Worm (Caenorhabditis elegans) whole organism, L3 larva: ENCODE data around the gene pqn-63.

ENCODE experiments used
- ZK546.5 ChIP-seq: sonication (generic microtip); optimal IDR thresholded peaks from 2 replicates; lab custom pipeline; 2017; ENCODE audit warnings: missing biosample characterization, missing genetic modification characterization
- aly-2 ChIP-seq: fragments of 150-350 bp; optimal IDR thresholded peaks from 2 replicates; lab custom pipeline; 2014; ENCODE audit warnings: missing biosample characterization, missing genetic modification characterization
- ama-1 ChIP-seq: fragments of 150-350 bp; optimal IDR thresholded peaks from 2 replicates; lab custom pipeline; 2018
- ceh-16 ChIP-seq: sonication (generic microtip); optimal IDR thresholded peaks from 2 replicates; lab custom pipeline; 2017; ENCODE audit warnings: missing biosample characterization, missing genetic modification characterization
- ceh-28 ChIP-seq: fragments of 150-350 bp; optimal IDR thresholded peaks from 2 replicates; lab custom pipeline; 2014; ENCODE audit warnings: missing biosample characterization, missing genetic modification reagents, missing genetic modification characterization
- ceh-9 ChIP-seq: sonication (generic microtip); optimal IDR thresholded peaks from 2 replicates; lab custom pipeline; 2018; ENCODE audit warnings: missing biosample characterization, missing genetic modification characterization
- daf-12 ChIP-seq: fragments of 150-350 bp; optimal IDR thresholded peaks from 2 replicates; lab custom pipeline; 2014; ENCODE audit warnings: missing biosample characterization, missing genetic modification reagents, missing genetic modification characterization
- egl-27 ChIP-seq: sonication (generic microtip); optimal IDR thresholded peaks from 4 replicates; lab custom pipeline; 2017; ENCODE audit warnings: missing biosample characterization, missing genetic modification reagents, missing genetic modification characterization
- egl-5 ChIP-seq: fragments of 150-350 bp; optimal IDR thresholded peaks from 2 replicates; lab custom pipeline; 2017; ENCODE audit warnings: missing biosample characterization, missing genetic modification reagents, missing genetic modification characterization, inconsistent platforms
- elt-1 ChIP-seq: fragments of 150-350 bp; optimal IDR thresholded peaks from 2 replicates; lab custom pipeline; 2014; ENCODE audit warnings: missing biosample characterization, missing genetic modification characterization
- elt-2 ChIP-seq: sonication (generic microtip); optimal IDR thresholded peaks from 2 replicates; lab custom pipeline; 2016; ENCODE audit warnings: missing genetic modification reagents, mild to moderate bottlenecking, missing genetic modification characterization, missing compliant biosample characterization
- elt-3 ChIP-seq, 3 experiments: fragments of 150-350 bp in 1 of 3; sonication (generic microtip) in 2 of 3; optimal IDR thresholded peaks; 2 replicates in 2 of 3; 4 replicates in 1 of 3; lab custom pipeline; 2014 to 2017; ENCODE audit warnings: missing biosample characterization in 3 of 3, missing genetic modification characterization in 3 of 3
- fkh-10 ChIP-seq: sonication (generic microtip); optimal IDR thresholded peaks from 2 replicates; lab custom pipeline; 2017; ENCODE audit warnings: missing biosample characterization, missing genetic modification reagents, missing genetic modification characterization
- fkh-2 ChIP-seq: fragments of 150-350 bp; optimal IDR thresholded peaks from 2 replicates; lab custom pipeline; 2014; ENCODE audit warnings: missing biosample characterization, missing genetic modification reagents, missing genetic modification characterization
- hmg-11 ChIP-seq: sonication (generic microtip); optimal IDR thresholded peaks from 2 replicates; lab custom pipeline; 2016; ENCODE audit warnings: missing genetic modification characterization, missing compliant biosample characterization
- jun-1 ChIP-seq: fragments of 150-350 bp; optimal IDR thresholded peaks from 2 replicates; lab custom pipeline; 2014; ENCODE audit warnings: missing biosample characterization, missing genetic modification reagents, missing genetic modification characterization
- lin-15B ChIP-seq: fragments of 150-350 bp; optimal IDR thresholded peaks from 2 replicates; lab custom pipeline; 2014; ENCODE audit warnings: missing biosample characterization, missing genetic modification characterization
- mdl-1 ChIP-seq: fragments of 150-350 bp; optimal IDR thresholded peaks from 2 replicates; lab custom pipeline; 2014; ENCODE audit warnings: missing biosample characterization, missing genetic modification characterization
- mml-1 ChIP-seq: fragments of 150-350 bp; sonication (generic microtip); optimal IDR thresholded peaks from 3 replicates; lab custom pipeline; 2014; ENCODE audit warnings: missing biosample characterization, missing genetic modification characterization
- nhr-11 ChIP-seq: fragments of 150-350 bp; optimal IDR thresholded peaks from 2 replicates; lab custom pipeline; 2014; ENCODE audit warnings: missing biosample characterization, missing genetic modification characterization
- nhr-23 ChIP-seq: fragments of 150-350 bp; optimal IDR thresholded peaks from 2 replicates; lab custom pipeline; 2014; ENCODE audit warnings: missing biosample characterization, missing genetic modification reagents, missing genetic modification characterization
- nhr-237 ChIP-seq: fragments of 150-350 bp; optimal IDR thresholded peaks from 2 replicates; lab custom pipeline; 2014; ENCODE audit warnings: missing biosample characterization, missing genetic modification characterization
- nhr-25 ChIP-seq: sonication (generic microtip); optimal IDR thresholded peaks from 2 replicates; lab custom pipeline; 2017; ENCODE audit warnings: missing biosample characterization, missing genetic modification characterization
- nhr-43 ChIP-seq: sonication (generic microtip); optimal IDR thresholded peaks from 2 replicates; lab custom pipeline; 2016; ENCODE audit warnings: mild to moderate bottlenecking, missing genetic modification characterization, missing compliant biosample characterization; ENCODE audit not compliant: poor library complexity, severe bottlenecking
- nhr-67 ChIP-seq: fragments of 150-350 bp; optimal IDR thresholded peaks from 2 replicates; lab custom pipeline; 2014; ENCODE audit warnings: missing biosample characterization, missing genetic modification characterization
- nhr-76 ChIP-seq: fragments of 150-350 bp; sonication (generic microtip); optimal IDR thresholded peaks from 5 replicates; lab custom pipeline; 2014; ENCODE audit warnings: missing biosample characterization, missing genetic modification characterization
- nhr-77 ChIP-seq: fragments of 150-350 bp; optimal IDR thresholded peaks from 2 replicates; lab custom pipeline; 2014; ENCODE audit warnings: missing biosample characterization, missing genetic modification characterization
- pha-4 ChIP-seq: fragments of 150-350 bp; optimal IDR thresholded peaks from 2 replicates; lab custom pipeline; 2014; ENCODE audit warnings: missing biosample characterization, missing genetic modification reagents, missing genetic modification characterization
- pqm-1 ChIP-seq: fragments of 150-350 bp; optimal IDR thresholded peaks from 2 replicates; lab custom pipeline; 2017; ENCODE audit warnings: missing biosample characterization, missing genetic modification characterization, inconsistent platforms
- sea-2 ChIP-seq: fragments of 150-350 bp; sonication (generic microtip); optimal IDR thresholded peaks from 4 replicates; lab custom pipeline; 2014; ENCODE audit warnings: missing biosample characterization, missing genetic modification reagents, missing genetic modification characterization
- tbx-2 ChIP-seq: sonication (generic microtip); optimal IDR thresholded peaks from 2 replicates; lab custom pipeline; 2016; ENCODE audit warnings: mild to moderate bottlenecking, missing genetic modification characterization, missing compliant biosample characterization
- unc-39 ChIP-seq: sonication (generic microtip); optimal IDR thresholded peaks from 4 replicates; lab custom pipeline; 2017; ENCODE audit warnings: missing biosample characterization, missing genetic modification characterization
- unc-62 ChIP-seq: fragments of 150-350 bp; sonication (generic microtip); optimal IDR thresholded peaks from 4 replicates; lab custom pipeline; 2014; ENCODE audit warnings: missing biosample characterization, missing genetic modification reagents, missing genetic modification characterization
- ztf-11 ChIP-seq: fragments of 150-350 bp; optimal IDR thresholded peaks from 2 replicates; lab custom pipeline; 2014; ENCODE audit warnings: missing biosample characterization, missing genetic modification characterization
- ztf-4 ChIP-seq: fragments of 150-350 bp; optimal IDR thresholded peaks from 2 replicates; lab custom pipeline; 2014; ENCODE audit warnings: missing biosample characterization, missing genetic modification characterization

The pqn-63 gene

ce11 chrV:9628603-9629002, 12.8 kb downstream of the pqn-63 start:
- no peak for TF ChIP-seq elt-2 (tag; lab: Kevin White, UChicago)
- TF ChIP-seq nhr-25, result no peak
- TF ChIP-seq tbx-2, result no peak
- TF ChIP-seq nhr-43 (tag; lab: Kevin White, UChicago), result no peak
- no peak for TF ChIP-seq sea-2 (GFP tag; lab: Kevin White, UChicago)
- TF ChIP-seq nhr-23 (tag; lab: Kevin White, UChicago), result no peak
- no peak for TF ChIP-seq nhr-11
- no peak for TF ChIP-seq mdl-1
- no peak for TF ChIP-seq ZK546.5 (tag; lab: Kevin White, UChicago)
- no peak for TF ChIP-seq egl-27 (tag; lab: Kevin White, UChicago)
- no peak for TF ChIP-seq fkh-10 (GFP tag; lab: Kevin White, UChicago)
- no peak for TF ChIP-seq pqm-1
- no peak for TF ChIP-seq unc-62
- no peak for TF ChIP-seq nhr-67
- TF ChIP-seq ztf-4 (tag; lab: Kevin White, UChicago), result no peak
- no peak for TF ChIP-seq fkh-2 (tag; lab: Kevin White, UChicago)
- no peak for TF ChIP-seq ceh-16
- no peak for TF ChIP-seq unc-39
- TF ChIP-seq nhr-76 (tag; lab: Kevin White, UChicago), result no peak
- no peak for TF ChIP-seq nhr-77 (tag; lab: Kevin White, UChicago)

- no peak for TF ChIP-seq ztf-11
- no peak for TF ChIP-seq fkh-2 (tag; lab: Kevin White, UChicago)
- no peak for TF ChIP-seq unc-39
- no peak for TF ChIP-seq ceh-9 (tag; lab: Kevin White, UChicago)
- no peak for TF ChIP-seq nhr-11
- TF ChIP-seq egl-5 (tag; lab: Kevin White, UChicago), result no peak
- no peak for TF ChIP-seq daf-12 (tag; lab: Kevin White, UChicago)
- no peak for TF ChIP-seq aly-2 (tag; lab: Kevin White, UChicago)
Measured at ce11 chrV:9629114-9629513, 13.3 kb downstream of the pqn-63 start, which contains the start of gene idpc-3. idpc-3 (minus strand) TSS chrV:9629214.

- TF ChIP-seq nhr-25 (peak; percentile 26), fkh-2 (tag; lab: Kevin White, UChicago) (no peak)
- TF ChIP-seq, all 47 proteins: peak for 1
Measured at ce11 chrV:9629643-9630042, 13.8 kb downstream of the pqn-63 start, which contains the start of gene col-146. col-146 (plus strand) TSS chrV:9629943.

ce11 chrV:9630542-9630941, 14.7 kb downstream of the pqn-63 start:
- TF ChIP-seq hmg-11 (no peak), sea-2 (GFP tag; lab: Kevin White, UChicago) (no peak), nhr-237 (tag; lab: Kevin White, UChicago) (no peak), elt-1 (tag; lab: Kevin White, UChicago) (no peak), egl-5 (tag; lab: Kevin White, UChicago) (no peak), elt-2 (tag; lab: Kevin White, UChicago) (no peak), elt-3 (tag; optimal IDR thresholded peaks at IDR 0.05; lab: Kevin White, UChicago) (no peak), mml-1 (tag; lab: Kevin White, UChicago) (no peak), ztf-4 (tag; lab: Kevin White, UChicago) (no peak), nhr-43 (tag; lab: Kevin White, UChicago) (no peak), fkh-2 (tag; lab: Kevin White, UChicago) (no peak), nhr-77 (tag; lab: Kevin White, UChicago) (no peak), nhr-11 (no peak), daf-12 (tag; lab: Kevin White, UChicago) (no peak), nhr-76 (tag; lab: Kevin White, UChicago) (no peak), ceh-28 (tag; lab: Kevin White, UChicago) (no peak), ama-1 (no peak), ZK546.5 (tag; lab: Kevin White, UChicago) (no peak)

- TF ChIP-seq nhr-23 (tag; lab: Kevin White, UChicago) (no peak), elt-3 (tag; optimal IDR thresholded peaks at IDR 0.05; lab: Kevin White, UChicago) (no peak), elt-2 (tag; lab: Kevin White, UChicago) (no peak), lin-15B (tag; lab: Kevin White, UChicago) (no peak), ama-1 (no peak), tbx-2 (no peak), ceh-16 (no peak), jun-1 (tag; lab: Kevin White, UChicago) (no peak), nhr-77 (tag; lab: Kevin White, UChicago) (no peak), hmg-11 (no peak), nhr-67 (no peak), elt-1 (tag; lab: Kevin White, UChicago) (no peak), pha-4 (tag; lab: Kevin White, UChicago) (no peak), ztf-11 (no peak), ztf-4 (tag; lab: Kevin White, UChicago) (no peak)
- TF ChIP-seq, all 47 proteins: peak for 0
Measured at ce11 chrV:9630944-9631343, 15.1 kb downstream of the pqn-63 start, which contains the start of gene T06E4.5. T06E4.5 (plus strand) TSS chrV:9631244.
